Worm (Caenorhabditis elegans) whole organism, early embryonic: ENCODE data around the gene clec-198.

Experiments used
- B0310.2 ChIP-seq: sonication (generic microtip); optimal IDR thresholded peaks from 2 replicates; lab custom pipeline; 2016; ENCODE audit warnings: mild to moderate bottlenecking, missing genetic modification characterization, missing compliant biosample characterization
- F13C5.2 ChIP-seq: sonication (generic microtip); optimal IDR thresholded peaks from 2 replicates; lab custom pipeline; 2017; ENCODE audit warnings: mild to moderate bottlenecking, missing genetic modification characterization, inconsistent platforms, missing compliant biosample characterization
- aly-1 ChIP-seq: sonication (generic microtip); optimal IDR thresholded peaks from 2 replicates; lab custom pipeline; 2016; ENCODE audit warnings: missing genetic modification characterization, missing compliant biosample characterization
- ama-1 ChIP-seq: fragments of 150-350 bp; optimal IDR thresholded peaks from 2 replicates; lab custom pipeline; 2014
- ceh-13 ChIP-seq: fragments of 200-800 bp; sonication (Bioruptor generic); optimal IDR thresholded peaks from 2 replicates; lab custom pipeline; 2018; ENCODE audit warnings: mild to moderate bottlenecking, missing genetic modification characterization, missing compliant biosample characterization
- ceh-36 ChIP-seq: sonication (generic microtip); optimal IDR thresholded peaks from 2 replicates; lab custom pipeline; 2016; ENCODE audit warnings: missing genetic modification characterization, inconsistent platforms, missing compliant biosample characterization
- ets-7 ChIP-seq: sonication (generic microtip); optimal IDR thresholded peaks from 2 replicates; lab custom pipeline; 2016; ENCODE audit warnings: missing genotype, missing genetic modification characterization, missing compliant biosample characterization
- flt-1 ChIP-seq: fragments of 200-800 bp; sonication (Bioruptor generic); IDR thresholded peaks from 2 replicates; pipeline ENCODE4 v1.3.6; 2022; ENCODE audit warnings: missing genetic modification characterization, missing compliant biosample characterization
- hmbx-1 ChIP-seq: sonication (generic microtip); optimal IDR thresholded peaks from 2 replicates; lab custom pipeline; 2016; ENCODE audit warnings: mild to moderate bottlenecking, missing genetic modification characterization, missing compliant biosample characterization
- hmg-4 ChIP-seq: fragments of 200-800 bp; sonication (Bioruptor generic); optimal IDR thresholded peaks from 2 replicates; lab custom pipeline; 2018; ENCODE audit warnings: mild to moderate bottlenecking, missing genetic modification characterization, missing compliant biosample characterization
- hnd-1 ChIP-seq: sonication (generic microtip); optimal IDR thresholded peaks from 2 replicates; lab custom pipeline; 2016; ENCODE audit warnings: missing genetic modification characterization, missing compliant biosample characterization
- pes-1 ChIP-seq: fragments of 200-800 bp; sonication (Bioruptor generic); IDR thresholded peaks from 2 replicates; pipeline ENCODE4 v1.3.6; 2022; ENCODE audit warnings: missing genetic modification reagents, missing genetic modification characterization, missing compliant biosample characterization
- scrt-1 ChIP-seq: fragments of 200-800 bp; sonication (Bioruptor generic); IDR thresholded peaks from 2 replicates; pipeline ENCODE4 v1.3.6; 2022; ENCODE audit warnings: missing genetic modification characterization, missing compliant biosample characterization
- sea-1 ChIP-seq: fragments of 200-800 bp; sonication (Bioruptor generic); conservative IDR thresholded peaks from 2 replicates; pipeline ENCODE4 v1.3.6; 2022; ENCODE audit warnings: missing genetic modification characterization, missing compliant biosample characterization
- tbx-11 ChIP-seq: fragments of 200-800 bp; sonication (Bioruptor generic); IDR thresholded peaks from 2 replicates; pipeline ENCODE4 v1.3.6; 2022; ENCODE audit warnings: missing genetic modification characterization, missing compliant biosample characterization
- tbx-37 ChIP-seq: fragments of 200-800 bp; sonication (Bioruptor generic); conservative IDR thresholded peaks from 2 replicates; pipeline ENCODE4 v1.3.6; 2022; ENCODE audit warnings: missing genetic modification reagents, missing genetic modification characterization, missing compliant biosample characterization
- tra-4 ChIP-seq: sonication (generic microtip); optimal IDR thresholded peaks from 2 replicates; lab custom pipeline; 2017; ENCODE audit warnings: missing genetic modification characterization, missing compliant biosample characterization

clec-198 gene

DNA sequence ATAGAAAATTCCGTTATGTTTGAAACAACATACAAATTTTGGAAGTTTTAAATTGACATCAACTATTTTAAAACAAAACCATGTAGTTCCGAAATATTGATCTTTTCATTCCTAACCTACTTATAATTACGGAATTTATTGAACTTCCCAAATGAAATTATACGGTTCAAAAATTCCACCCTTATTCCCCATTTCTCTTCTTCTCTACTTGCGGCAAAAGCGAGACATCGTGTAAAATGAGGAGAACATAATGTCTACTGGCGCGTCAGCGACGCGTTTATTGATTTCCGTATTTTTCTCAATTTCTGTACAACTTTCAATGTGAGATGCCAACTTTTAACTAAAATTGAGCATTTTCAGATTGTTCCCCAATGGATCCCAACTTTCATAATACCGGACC, 18.1 kb upstream of the clec-198 start, which contains the start of gene ceh-88:
Gene ceh-88 (plus strand): TSS at position 355 of the 400 bp plus-strand sequence.
- TF ChIP-seq ama-1 (lab: Kevin White, UChicago) = no peak
- TF ChIP-seq tbx-11 (GFP tag; lab: Robert Waterston, UW) = no peak
- no peak for TF ChIP-seq ceh-13 (GFP tag; lab: Kevin White, UChicago)
- TF ChIP-seq ets-7 (tag; lab: Kevin White, UChicago) = no peak
- no peak for TF ChIP-seq scrt-1 (GFP tag; lab: Robert Waterston, UW)
- TF ChIP-seq hnd-1 (tag; lab: Kevin White, UChicago) = no peak
- no peak for TF ChIP-seq sea-1 (GFP tag; lab: Robert Waterston, UW)
- no peak for TF ChIP-seq tbx-37 (GFP tag; lab: Robert Waterston, UW)
- no peak for TF ChIP-seq aly-1 (tag; lab: Kevin White, UChicago)
- no peak for TF ChIP-seq F13C5.2 (tag; lab: Kevin White, UChicago)
- TF ChIP-seq ceh-36 (tag; lab: Kevin White, UChicago) = no peak
- TF ChIP-seq pes-1 (GFP tag; lab: Robert Waterston, UW) = no peak
- TF ChIP-seq B0310.2 (tag; lab: Kevin White, UChicago) = no peak
- TF ChIP-seq tra-4 = no peak
- TF ChIP-seq flt-1 (GFP tag; lab: Robert Waterston, UW) = no peak
- no peak for TF ChIP-seq hmbx-1 (tag; lab: Kevin White, UChicago)
- no peak for TF ChIP-seq hmg-4 (GFP tag; lab: Kevin White, UChicago)

DNA sequence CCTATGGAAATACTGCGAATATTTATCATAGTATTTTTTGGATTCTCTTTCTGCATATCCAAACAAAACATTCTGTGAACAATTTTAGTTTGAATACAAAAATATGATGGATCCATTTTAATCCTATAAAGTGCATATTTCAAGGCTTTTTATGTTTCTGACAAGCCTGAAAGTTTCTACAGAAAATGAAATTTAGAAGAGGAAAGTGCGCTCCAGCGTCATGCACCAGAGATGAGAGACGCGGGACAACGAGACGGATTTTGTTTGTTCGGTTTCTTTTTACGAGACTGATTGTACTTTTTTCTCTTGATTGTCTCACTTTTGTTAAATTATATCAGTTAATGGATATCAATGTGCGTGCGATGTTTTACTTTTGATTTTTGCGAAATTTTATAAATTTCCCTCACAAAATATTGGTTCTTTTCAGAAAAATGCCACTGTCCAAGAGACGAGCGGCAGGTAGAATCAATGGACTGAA, 15.8 kb upstream of the clec-198 start, which contains the start of gene C49C3.6:
Gene C49C3.6 (plus strand): TSS at position 428 of the 478 bp plus-strand sequence.
- TF ChIP-seq hmbx-1 (tag; lab: Kevin White, UChicago) = no peak
- no peak for TF ChIP-seq scrt-1 (GFP tag; lab: Robert Waterston, UW)
- TF ChIP-seq tbx-37 (GFP tag; lab: Robert Waterston, UW) = no peak
- no peak for TF ChIP-seq aly-1 (tag; lab: Kevin White, UChicago)
- TF ChIP-seq tra-4 = no peak
- no peak for TF ChIP-seq tbx-11 (GFP tag; lab: Robert Waterston, UW)
- TF ChIP-seq F13C5.2 (tag; lab: Kevin White, UChicago) = no peak
- no peak for TF ChIP-seq ama-1 (lab: Kevin White, UChicago)
- TF ChIP-seq ceh-13 (GFP tag; lab: Kevin White, UChicago) = no peak
- TF ChIP-seq B0310.2 (tag; lab: Kevin White, UChicago) = no peak
- TF ChIP-seq sea-1 (GFP tag; lab: Robert Waterston, UW) = no peak
- TF ChIP-seq hmg-4 (GFP tag; lab: Kevin White, UChicago) = no peak

DNA sequence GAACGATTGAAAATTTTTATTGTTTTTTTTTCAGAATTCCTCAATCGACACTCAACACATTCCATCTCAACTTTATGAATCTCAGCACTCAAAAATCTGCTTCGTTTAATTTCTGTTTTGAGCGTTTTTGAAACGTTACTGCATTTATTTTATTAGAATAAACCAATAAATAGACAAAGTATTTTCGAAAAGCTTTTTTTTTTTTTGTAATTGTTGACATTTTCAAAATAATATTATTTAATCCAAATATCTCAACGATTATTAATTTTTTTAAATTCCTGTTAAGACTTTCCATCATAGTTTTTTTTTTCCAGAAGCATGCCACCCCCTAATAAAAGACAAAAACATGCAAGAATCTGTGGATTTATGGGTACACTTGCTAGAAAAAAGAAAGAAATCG, 14.7 kb upstream of the clec-198 start, which contains the start of gene C49C3.7:
Gene C49C3.7 (plus strand): TSS at position 301 of the 400 bp plus-strand sequence.
- no peak for TF ChIP-seq flt-1 (GFP tag; lab: Robert Waterston, UW)
- TF ChIP-seq hnd-1 (tag; lab: Kevin White, UChicago) = no peak
- no peak for TF ChIP-seq hmg-4 (GFP tag; lab: Kevin White, UChicago)
- no peak for TF ChIP-seq tbx-11 (GFP tag; lab: Robert Waterston, UW)
- TF ChIP-seq ceh-13 (GFP tag; lab: Kevin White, UChicago) = no peak
- no peak for TF ChIP-seq tra-4
- TF ChIP-seq ama-1 (lab: Kevin White, UChicago) = no peak
- TF ChIP-seq aly-1 (tag; lab: Kevin White, UChicago) = no peak

DNA sequence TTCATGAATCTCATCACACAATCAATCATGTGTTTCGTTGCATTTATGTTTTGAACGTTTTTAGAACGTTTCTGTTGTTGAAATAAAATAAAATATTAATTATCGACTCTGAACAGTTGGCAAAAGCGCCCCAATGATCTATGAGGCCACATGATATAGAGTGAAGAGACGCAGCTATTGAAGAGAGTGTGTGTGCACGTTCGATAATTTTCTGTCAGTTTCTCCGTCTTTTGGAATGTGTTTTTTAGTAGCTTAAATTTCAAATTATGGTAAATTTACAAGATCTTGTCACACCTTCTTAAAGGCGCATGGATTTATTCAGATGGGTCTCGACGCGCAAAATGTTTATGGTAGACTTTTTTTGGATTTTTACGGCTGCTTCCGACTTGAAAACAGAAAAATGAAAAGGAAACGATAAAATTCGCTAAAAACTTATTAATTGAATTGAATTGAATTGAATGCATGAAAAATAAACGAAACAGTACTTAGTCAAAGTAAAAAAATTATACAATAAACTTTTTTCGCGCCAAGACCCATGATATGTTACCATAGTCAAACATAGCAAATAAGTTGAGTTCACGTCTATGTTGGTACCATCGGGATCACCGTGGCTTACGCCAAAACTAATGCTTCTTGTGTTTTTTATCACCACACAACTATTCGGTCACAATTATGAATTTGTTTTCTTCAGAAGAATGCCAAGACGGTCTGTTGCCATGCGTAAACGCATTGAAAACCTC, 13.3 kb upstream of the clec-198 start, which contains the start of gene C49C3.15:
Gene C49C3.15 (plus strand): TSS at position 690 of the 740 bp plus-strand sequence.
- TF ChIP-seq aly-1 (tag; lab: Kevin White, UChicago) (no peak), B0310.2 (tag; lab: Kevin White, UChicago) (no peak), F13C5.2 (tag; lab: Kevin White, UChicago) (no peak), tra-4 (no peak), tbx-11 (GFP tag; lab: Robert Waterston, UW) (no peak), hmg-4 (GFP tag; lab: Kevin White, UChicago) (no peak), flt-1 (GFP tag; lab: Robert Waterston, UW) (no peak), pes-1 (GFP tag; lab: Robert Waterston, UW) (no peak), ceh-36 (tag; lab: Kevin White, UChicago) (no peak)

ce11 chrIV:17335031-17335430, 11.9 kb upstream of the clec-198 start, which contains the start of gene C49C3.8:
C49C3.8 (plus strand) TSS chrIV:17335203.
- TF ChIP-seq aly-1 (tag; lab: Kevin White, UChicago) (no peak), ceh-13 (GFP tag; lab: Kevin White, UChicago) (no peak), flt-1 (GFP tag; lab: Robert Waterston, UW) (no peak), pes-1 (GFP tag; lab: Robert Waterston, UW) (no peak), sea-1 (GFP tag; lab: Robert Waterston, UW) (no peak), tbx-37 (GFP tag; lab: Robert Waterston, UW) (no peak), hmg-4 (GFP tag; lab: Kevin White, UChicago) (no peak), B0310.2 (tag; lab: Kevin White, UChicago) (no peak), F13C5.2 (tag; lab: Kevin White, UChicago) (no peak), ets-7 (tag; lab: Kevin White, UChicago) (no peak), tbx-11 (GFP tag; lab: Robert Waterston, UW) (no peak), hmbx-1 (tag; lab: Kevin White, UChicago) (no peak), scrt-1 (GFP tag; lab: Robert Waterston, UW) (no peak), tra-4 (no peak), ama-1 (lab: Kevin White, UChicago) (no peak), ceh-36 (tag; lab: Kevin White, UChicago) (no peak), hnd-1 (tag; lab: Kevin White, UChicago) (no peak)

ce11 chrIV:17338920-17339510, 8.0 kb upstream of the clec-198 start, which contains the start of gene C49C3.10:
C49C3.10 (minus strand) TSS chrIV:17338970.
- TF ChIP-seq aly-1 (tag; lab: Kevin White, UChicago) (no peak), F13C5.2 (tag; lab: Kevin White, UChicago) (no peak)
